Fruit fly (Drosophila melanogaster) whole organism, prepupa: ENCODE measurements around the gene kri.

ENCODE experiments used
- CG15336 ChIP-seq: fragments of 200-800 bp; sonication (Bioruptor generic); IDR thresholded peaks from 2 replicates; pipeline ENCODE4 v1.3.6; 2022; ENCODE audit warnings: missing biosample characterization, missing genetic modification characterization
- CG9139 ChIP-seq: fragments of 200-800 bp; sonication (Bioruptor generic); optimal IDR thresholded peaks from 3 replicates; lab custom pipeline; 2017; ENCODE audit warnings: missing biosample characterization, mild to moderate bottlenecking, missing genetic modification characterization
- OdsH ChIP-seq: fragments of 200-800 bp; sonication (Bioruptor generic); optimal IDR thresholded peaks from 3 replicates; lab custom pipeline; 2016; ENCODE audit warnings: missing biosample characterization, missing genetic modification characterization
- Smox ChIP-seq: fragments of 200-800 bp; sonication (Bioruptor generic); optimal IDR thresholded peaks from 3 replicates; lab custom pipeline; 2016; ENCODE audit warnings: missing biosample characterization, missing genetic modification characterization
- net ChIP-seq: fragments of 200-800 bp; sonication (Bioruptor generic); optimal IDR thresholded peaks from 3 replicates; lab custom pipeline; 2016; ENCODE audit warnings: missing biosample characterization, missing genetic modification characterization

- TF ChIP-seq CG15336 (no peak), Smox (GFP tag; lab: Kevin White, UChicago) (no peak), net (GFP tag; lab: Kevin White, UChicago) (no peak), OdsH (GFP tag; lab: Kevin White, UChicago) (no peak), CG9139 (no peak)
Measured at dm6 chr3L:5764922-5765843, 45.6 kb upstream of the kri start, which contains the start of gene CG10576.
